Worm (Caenorhabditis elegans) whole organism, L2 larva: ENCODE results near the gene C13F10.8.

ENCODE experiments used
- Y55F3AM.14 ChIP-seq: fragments of 200-800 bp; sonication (Bioruptor generic); optimal IDR thresholded peaks from 2 replicates; lab custom pipeline; 2018; ENCODE audit warnings: mild to moderate bottlenecking, missing genetic modification characterization, missing compliant biosample characterization
- lin-11 ChIP-seq: fragments of 150-350 bp; sonication (generic microtip); optimal IDR thresholded peaks from 2 replicates; lab custom pipeline; 2014; ENCODE audit warnings: missing biosample characterization, missing genetic modification characterization, inconsistent platforms, mixed read lengths
- lsy-2 ChIP-seq, 2 experiments: fragments of 150-350 bp in 1 of 2; sonication (generic microtip) in 1 of 2; optimal IDR thresholded peaks; 2 replicates each; lab custom pipeline; 2014 to 2017; ENCODE audit warnings: missing biosample characterization in 2 of 2, missing genetic modification characterization in 2 of 2
- nhr-25 ChIP-seq: fragments of 150-350 bp; sonication (generic microtip); optimal IDR thresholded peaks from 3 replicates; lab custom pipeline; 2014; ENCODE audit warnings: missing biosample characterization, missing genetic modification characterization
- skn-1 ChIP-seq: sonication (generic microtip); optimal IDR thresholded peaks from 2 replicates; lab custom pipeline; 2017; ENCODE audit warnings: missing biosample characterization, missing genetic modification characterization
- snpc-4 ChIP-seq: fragments of 150-350 bp; optimal IDR thresholded peaks from 2 replicates; lab custom pipeline; 2014; ENCODE audit warnings: missing biosample characterization, missing genetic modification characterization

DNA sequence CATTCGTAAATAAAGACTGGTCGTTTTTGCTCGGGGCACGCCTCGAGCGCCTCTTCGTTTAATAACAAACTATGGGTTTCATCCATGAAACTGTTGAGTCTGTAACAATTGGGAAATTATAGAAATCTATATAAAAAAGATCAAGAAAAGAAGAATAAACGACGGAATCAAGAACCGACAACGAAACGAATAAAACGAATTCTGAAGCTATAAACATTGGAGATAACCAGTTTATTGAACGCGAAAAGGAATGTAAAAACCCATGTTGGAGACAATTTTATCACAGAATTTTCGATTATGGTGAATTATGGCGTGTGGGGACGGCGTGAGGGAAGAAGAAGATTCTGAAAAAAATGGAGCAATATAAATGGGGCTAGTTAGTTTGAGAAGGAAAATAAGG is 6.0 kb downstream of the C13F10.8 start, which contains the start of gene soap-1:
- TF ChIP-seq snpc-4 (tag; lab: Kevin White, UChicago), result no peak
- no peak for TF ChIP-seq nhr-25 (tag; lab: Kevin White, UChicago)
- TF ChIP-seq Y55F3AM.14 (GFP tag; lab: Kevin White, UChicago), result no peak
- no peak for TF ChIP-seq lin-11
- TF ChIP-seq skn-1, result no peak
- TF ChIP-seq lsy-2 (tag; optimal IDR thresholded peaks at IDR 0.05; lab: Kevin White, UChicago), result no peak
